Fruit fly (Drosophila melanogaster): ENCODE measurements around the gene VhaM9.7-d.
A peak's percentile ranks its signal among the peaks of the same experiment; 100 is the strongest.

VhaM9.7-d gene

DNA sequence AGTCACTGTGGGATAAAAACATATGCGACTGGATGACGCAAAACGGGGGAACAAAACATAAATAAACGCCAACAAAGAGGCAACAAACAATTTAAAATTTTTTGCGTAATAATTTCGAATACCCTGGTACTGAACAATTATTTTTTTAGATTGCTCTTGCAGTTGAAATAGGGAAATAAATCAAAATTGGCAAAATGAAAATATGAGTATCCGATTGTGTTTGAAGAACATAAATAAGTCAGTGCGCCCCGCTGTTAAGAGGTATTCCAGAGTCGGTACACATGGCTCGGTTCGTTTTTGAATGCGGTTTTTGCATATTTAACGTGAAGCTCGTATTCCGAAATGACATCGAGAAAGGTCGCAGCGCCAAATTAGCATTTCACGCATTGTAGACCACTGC is 10.5 kb downstream of the VhaM9.7-d start (continued):
- TF ChIP-seq CG3032 (tag; optimal IDR thresholded peaks at IDR 0.05): no peak
- TF ChIP-seq CG6163 (GFP tag; IDR thresholded peaks at IDR 0.05): no peak
- no peak for TF ChIP-seq eg (GFP tag; IDR thresholded peaks at IDR 0.05)
- peak; percentile 73 for TF ChIP-seq topi (GFP tag; optimal IDR thresholded peaks at IDR 0.05)
- TF ChIP-seq acj6 (GFP tag; optimal IDR thresholded peaks at IDR 0.05): peak; percentile 50
- TF ChIP-seq CG11902 (GFP tag; optimal IDR thresholded peaks at IDR 0.05): peak; percentile 30
- TF ChIP-seq vri (GFP tag; optimal IDR thresholded peaks at IDR 0.05): no peak
- TF ChIP-seq Eip93F (GFP tag; optimal IDR thresholded peaks at IDR 0.05): no peak
- no peak for TF ChIP-seq dac (GFP tag; optimal IDR thresholded peaks at IDR 0.05)
- TF ChIP-seq OdsH (GFP tag; optimal IDR thresholded peaks at IDR 0.05): peak; percentile 32
- TF ChIP-seq pdm3 (GFP tag; optimal IDR thresholded peaks at IDR 0.05): peak; percentile 8
- TF ChIP-seq net (GFP tag; optimal IDR thresholded peaks at IDR 0.05): no peak
- no peak for TF ChIP-seq CG32006 (GFP tag; optimal IDR thresholded peaks at IDR 0.05)
- TF ChIP-seq Hr39 (GFP tag; optimal IDR thresholded peaks at IDR 0.05): peak; percentile 82
- TF ChIP-seq CG15336 (GFP tag; IDR thresholded peaks at IDR 0.05): 0 out of 2 replicates have a peak, but pooled peaks have one; percentile 16
- no peak for TF ChIP-seq CG11762 (GFP tag; optimal IDR thresholded peaks at IDR 0.05; ENCODE audit: insufficient read depth)
- TF ChIP-seq Hr38 (GFP tag; optimal IDR thresholded peaks at IDR 0.05): no peak
- peak; percentile 19 for TF ChIP-seq CG34406 (GFP tag; optimal IDR thresholded peaks at IDR 0.05)

dm6 chr3R:16986181-16987074 is 11.4 kb downstream of the VhaM9.7-d start:
- peak; percentile 68 for TF ChIP-seq Eip93F (GFP tag; optimal IDR thresholded peaks at IDR 0.05)
- peak; percentile 60 for TF ChIP-seq CG9139 (GFP tag; optimal IDR thresholded peaks at IDR 0.05)
- peak; percentile 82 for TF ChIP-seq spab (GFP tag; optimal IDR thresholded peaks at IDR 0.05)
- TF ChIP-seq CG8119 (GFP tag; IDR thresholded peaks at IDR 0.05): peak; percentile 95
- peak; percentile 89 for TF ChIP-seq Eip75B (GFP tag; optimal IDR thresholded peaks at IDR 0.05)
- peak; percentile 83 for TF ChIP-seq CG16779 (tag; optimal IDR thresholded peaks at IDR 0.05)
- TF ChIP-seq lz (GFP tag; optimal IDR thresholded peaks at IDR 0.05): peak; percentile 93
- peak; percentile 81 for TF ChIP-seq CG8319 (GFP tag; optimal IDR thresholded peaks at IDR 0.05)
- TF ChIP-seq CG15336 (GFP tag; IDR thresholded peaks at IDR 0.05): peak; percentile 96
- peak; percentile 85 for TF ChIP-seq CG10631 (GFP tag; optimal IDR thresholded peaks at IDR 0.05)
- peak; percentile 97 for TF ChIP-seq CG11294 (GFP tag; IDR thresholded peaks at IDR 0.05)
- TF ChIP-seq fkh (GFP tag; optimal IDR thresholded peaks at IDR 0.05): peak; percentile 91
- TF ChIP-seq fd85E (GFP tag; optimal IDR thresholded peaks at IDR 0.05): peak; percentile 20
- peak; percentile 89 for TF ChIP-seq CG6792 (GFP tag; optimal IDR thresholded peaks at IDR 0.05)
- peak; percentile 88 for TF ChIP-seq Sox15 (GFP tag; optimal IDR thresholded peaks at IDR 0.05)
- peak; percentile 91 for TF ChIP-seq CG11902 (GFP tag; optimal IDR thresholded peaks at IDR 0.05)
- peak; percentile 95 for TF ChIP-seq Hr4 (GFP tag; optimal IDR thresholded peaks at IDR 0.05)
- peak; percentile 84 for TF ChIP-seq CG8632 (GFP tag; optimal IDR thresholded peaks at IDR 0.05)
- TF ChIP-seq CG6276 (GFP tag; optimal IDR thresholded peaks at IDR 0.05): peak; percentile 75
- peak; percentile 74 for TF ChIP-seq Blimp-1 (GFP tag; optimal IDR thresholded peaks at IDR 0.05)
- peak; percentile 88 for TF ChIP-seq Sox102F (GFP tag; optimal IDR thresholded peaks at IDR 0.05)
- peak; percentile 95 for TF ChIP-seq Gug (GFP tag; IDR thresholded peaks at IDR 0.05)
- peak; percentile 84 for TF ChIP-seq CG10669 (GFP tag; optimal IDR thresholded peaks at IDR 0.05)
- TF ChIP-seq eg (GFP tag; IDR thresholded peaks at IDR 0.05): peak; percentile 98
- peak; percentile 96 for TF ChIP-seq Eip78C (GFP tag)
- peak; percentile 90 for TF ChIP-seq net (GFP tag; optimal IDR thresholded peaks at IDR 0.05)
- TF ChIP-seq Ets21C (GFP tag; optimal IDR thresholded peaks at IDR 0.05): peak; percentile 88
- peak; percentile 90 for TF ChIP-seq OdsH (GFP tag; optimal IDR thresholded peaks at IDR 0.05)
- TF ChIP-seq dsx (GFP tag; optimal IDR thresholded peaks at IDR 0.05; ENCODE audit: poor library complexity, severe bottlenecking): peak; percentile 82
- TF ChIP-seq CG6808 (GFP tag; optimal IDR thresholded peaks at IDR 0.05): peak; percentile 77
- TF ChIP-seq acj6 (GFP tag; optimal IDR thresholded peaks at IDR 0.05): peak; percentile 90
- TF ChIP-seq CG31627 (GFP tag; optimal IDR thresholded peaks at IDR 0.05): peak; percentile 93
- TF ChIP-seq Smox (GFP tag; optimal IDR thresholded peaks at IDR 0.05): peak; percentile 87
- peak; percentile 85 for TF ChIP-seq fd59A (GFP tag; optimal IDR thresholded peaks at IDR 0.05)
- TF ChIP-seq Hr38 (GFP tag; optimal IDR thresholded peaks at IDR 0.05): peak; percentile 82
- peak; percentile 84 for TF ChIP-seq CG1621 (tag; optimal IDR thresholded peaks at IDR 0.05)
- peak; percentile 96 for TF ChIP-seq CG6163 (GFP tag; IDR thresholded peaks at IDR 0.05)
- peak; percentile 72 to 85 for TF ChIP-seq ss (GFP tag; optimal IDR thresholded peaks at IDR 0.05)
